Fruit fly (Drosophila melanogaster): ENCODE data around the gene CG32081.

- no peak for TF ChIP-seq NK7.1 (GFP tag; optimal IDR thresholded peaks at IDR 0.05)
- 0 out of 4 replicates have a peak, but pooled peaks have one; percentile 33 for TF ChIP-seq Gug (GFP tag; IDR thresholded peaks at IDR 0.05)
- peak; percentile 20 for TF ChIP-seq Fer3 (tag; optimal IDR thresholded peaks at IDR 0.05)
- no peak for TF ChIP-seq CG34224 (GFP tag; IDR thresholded peaks at IDR 0.05; ENCODE audit: partially characterized antibody)
- no peak for TF ChIP-seq CG18599 (GFP tag; optimal IDR thresholded peaks at IDR 0.05)
- TF ChIP-seq ems (GFP tag; optimal IDR thresholded peaks at IDR 0.05): no peak
- TF ChIP-seq Mes4 (GFP tag; optimal IDR thresholded peaks at IDR 0.05): no peak
- no peak for TF ChIP-seq nau (GFP tag; optimal IDR thresholded peaks at IDR 0.05)
- TF ChIP-seq CTCF (GFP tag; optimal IDR thresholded peaks at IDR 0.05): no peak
- no peak for TF ChIP-seq CG3065 (GFP tag; optimal IDR thresholded peaks at IDR 0.05)
- no peak for TF ChIP-seq CG3281 (GFP tag; optimal IDR thresholded peaks at IDR 0.05)
- no peak for TF ChIP-seq fd64A (GFP tag; optimal IDR thresholded peaks at IDR 0.05)
- peak; percentile 39 for TF ChIP-seq CG9727 (GFP tag; optimal IDR thresholded peaks at IDR 0.05)
- no peak for TF ChIP-seq Hr39 (optimal IDR thresholded peaks at IDR 0.05)
Observed at dm6 chr3L:11074043-11074853, 46.9 kb downstream of the CG32081 start, which contains the start of the genes Pfdn2 and Noc1.

All from whole organism, embryonic.